Worm (Caenorhabditis elegans) whole organism, dauer: Measurements from ENCODE around the gene K08E5.6.

Source experiments
- unc-62 ChIP-seq: sonication (generic microtip); optimal IDR thresholded peaks from 2 replicates; lab custom pipeline; 2017; ENCODE audit warnings: missing biosample characterization, missing genetic modification reagents, missing genetic modification characterization

Gene K08E5.6

ce11 chrIII:10186160-10186559 lies 45.3 kb downstream of the K08E5.6 start, which contains the start of gene unc-47:
unc-47 (minus strand) TSS chrIII:10186260.
- no peak for TF ChIP-seq unc-62 (GFP tag; lab: Kevin White, UChicago)

- TF ChIP-seq unc-62 (GFP tag; lab: Kevin White, UChicago), result no peak
These were observed 47.0 kb downstream of the K08E5.6 start for ce11 chrIII:10187840-10188239.

- TF ChIP-seq unc-62 (GFP tag; lab: Kevin White, UChicago), result no peak
These were observed 48.1 kb downstream of the K08E5.6 start, which contains the start of gene epac-1 for ce11 chrIII:10188912-10189311. epac-1 (plus strand) TSS chrIII:10189212.
